Worm (Caenorhabditis elegans): Measurements from ENCODE around the gene cln-3.1.
"Not testable (repeated sequence)": the region's sequence is repeated elsewhere in the genome, so short reads cannot be mapped to it uniquely, and the experiment has no call there.

cln-3.1 gene

DNA sequence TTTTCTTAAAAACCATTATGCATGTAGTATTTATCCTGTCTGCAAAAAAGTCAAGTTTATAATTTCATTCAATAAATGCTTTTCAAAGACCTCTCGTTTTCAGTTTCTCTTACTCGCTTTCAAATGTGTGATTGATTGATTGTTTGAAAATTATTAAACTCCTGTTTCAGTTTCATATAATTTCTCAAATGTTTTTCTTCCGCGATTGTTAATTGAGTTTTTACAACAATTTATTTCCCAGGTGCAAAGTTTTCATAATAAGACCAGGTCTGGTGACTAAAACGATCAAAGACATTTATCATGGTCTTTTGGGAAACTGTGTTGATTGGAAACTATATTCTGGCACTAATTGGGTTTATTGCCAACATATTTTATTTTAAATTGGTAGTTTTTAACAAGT, 28.9 kb upstream of the cln-3.1 start, which contains the start of gene T03F7.6:
TSS of gene T03F7.6 (plus strand) at position 301 of the 400 bp plus-strand sequence.
- TF ChIP-seq lin-32 (GFP tag; optimal IDR thresholded peaks at IDR 0.05): no peak
- TF ChIP-seq nhr-237 (tag; optimal IDR thresholded peaks at IDR 0.05): no peak
- TF ChIP-seq sptf-1 (tag; optimal IDR thresholded peaks at IDR 0.05): no peak
- no peak for TF ChIP-seq cnd-1 (tag; optimal IDR thresholded peaks at IDR 0.05)
- TF ChIP-seq zip-8 (tag; optimal IDR thresholded peaks at IDR 0.05): no peak
- TF ChIP-seq ceh-83 (GFP tag; optimal IDR thresholded peaks at IDR 0.05): no peak
- TF ChIP-seq ces-1 (GFP tag; optimal IDR thresholded peaks at IDR 0.05): no peak
- no peak for TF ChIP-seq nhr-12 (tag; optimal IDR thresholded peaks at IDR 0.05)
- TF ChIP-seq drap-1 (GFP tag; optimal IDR thresholded peaks at IDR 0.05): no peak
- no peak for TF ChIP-seq elt-1 (tag; optimal IDR thresholded peaks at IDR 0.05; ENCODE audit: borderline replicate concordance, insufficient read depth)
- no peak for TF ChIP-seq blmp-1 (tag; optimal IDR thresholded peaks at IDR 0.05)
- no peak for TF ChIP-seq hlh-1 (tag; optimal IDR thresholded peaks at IDR 0.05)
- no peak for TF ChIP-seq ceh-39 (tag; optimal IDR thresholded peaks at IDR 0.05)
- TF ChIP-seq unc-39 (tag; optimal IDR thresholded peaks at IDR 0.05): no peak
- no peak for TF ChIP-seq elt-3 (tag; optimal IDR thresholded peaks at IDR 0.05)
- TF ChIP-seq unc-62 (GFP tag; optimal IDR thresholded peaks at IDR 0.05): no peak
- no peak for TF ChIP-seq pha-4 (tag; optimal IDR thresholded peaks at IDR 0.05)

DNA sequence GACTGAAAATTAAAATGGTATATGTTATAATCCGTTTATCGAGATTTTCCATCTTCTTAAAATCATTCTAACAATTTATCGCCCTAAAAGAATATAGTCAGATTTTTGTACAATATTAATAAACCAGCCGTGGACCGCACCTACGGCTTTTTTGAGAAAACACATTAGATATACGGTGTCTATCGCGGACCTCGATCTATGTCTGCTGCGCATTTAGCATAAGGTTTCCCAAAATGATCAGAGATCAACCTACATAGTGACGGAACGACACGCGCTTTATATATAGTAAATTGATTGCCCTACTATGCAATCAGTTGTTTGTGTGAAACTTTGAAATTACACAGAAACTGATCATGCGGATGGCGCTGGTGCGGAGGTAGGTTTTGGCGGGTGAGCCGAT, 27.2 kb upstream of the cln-3.1 start:
- TF ChIP-seq ces-1 (GFP tag; optimal IDR thresholded peaks at IDR 0.05) (no peak), lin-13 (tag; optimal IDR thresholded peaks at IDR 0.05) (no peak), blmp-1 (tag; optimal IDR thresholded peaks at IDR 0.05) (no peak), cnd-1 (tag; optimal IDR thresholded peaks at IDR 0.05) (no peak), M03D4.4 (tag; optimal IDR thresholded peaks at IDR 0.05) (no peak)

DNA sequence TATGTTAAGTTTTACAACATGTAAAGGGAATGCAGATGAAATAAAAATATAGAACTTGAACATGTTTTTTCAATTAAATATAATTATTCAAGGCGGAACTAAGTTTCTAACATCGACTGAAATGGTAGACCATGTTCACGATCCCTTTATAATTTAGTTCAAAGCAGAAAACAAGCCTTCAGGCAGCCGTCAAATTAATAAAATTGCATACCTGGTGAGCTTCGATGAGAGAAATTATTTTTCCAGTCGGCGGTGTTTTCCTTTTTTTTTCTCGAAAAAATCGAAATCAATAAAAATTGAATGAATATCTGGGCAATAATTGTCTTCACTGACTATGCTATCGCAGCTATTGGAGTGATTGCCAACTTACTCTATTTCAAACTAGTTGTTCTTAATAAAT, 25.4 kb upstream of the cln-3.1 start, which contains the start of gene C03E10.1:
TSS of gene C03E10.1 (plus strand) at position 301 of the 400 bp plus-strand sequence.
- TF ChIP-seq nhr-2 (tag; optimal IDR thresholded peaks at IDR 0.05): no peak
- no peak for TF ChIP-seq drap-1 (GFP tag; optimal IDR thresholded peaks at IDR 0.05)
- TF ChIP-seq mab-5 (tag; optimal IDR thresholded peaks at IDR 0.05): no peak
- no peak for TF ChIP-seq ces-1 (GFP tag; optimal IDR thresholded peaks at IDR 0.05)

DNA sequence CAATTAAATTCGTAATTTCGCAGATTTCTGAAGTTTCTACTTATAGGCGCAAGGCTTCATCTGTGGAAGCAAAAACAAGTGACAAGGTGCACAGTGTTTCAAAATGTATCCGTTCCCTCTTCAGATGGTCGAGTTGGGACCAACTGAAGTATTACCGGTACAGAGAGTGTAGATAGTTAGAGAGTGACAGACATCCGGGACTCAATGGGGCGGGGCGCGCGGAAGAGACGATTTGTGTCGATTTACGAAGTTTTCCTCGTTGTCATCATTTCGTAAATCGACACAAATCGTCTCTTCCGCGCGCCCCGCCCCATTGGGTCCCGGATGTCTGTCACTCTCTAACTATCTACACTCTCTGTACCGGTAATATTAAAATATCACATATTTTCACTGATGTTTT, 20.7 kb upstream of the cln-3.1 start, which contains the start of gene C03E10.3:
TSS of gene C03E10.3 (plus strand) at position 301 of the 400 bp plus-strand sequence.
- not testable (repeated sequence) for TF ChIP-seq drap-1 (GFP tag; optimal IDR thresholded peaks at IDR 0.05); nhr-12 (tag; optimal IDR thresholded peaks at IDR 0.05); lsy-2 (tag; optimal IDR thresholded peaks at IDR 0.05)

DNA sequence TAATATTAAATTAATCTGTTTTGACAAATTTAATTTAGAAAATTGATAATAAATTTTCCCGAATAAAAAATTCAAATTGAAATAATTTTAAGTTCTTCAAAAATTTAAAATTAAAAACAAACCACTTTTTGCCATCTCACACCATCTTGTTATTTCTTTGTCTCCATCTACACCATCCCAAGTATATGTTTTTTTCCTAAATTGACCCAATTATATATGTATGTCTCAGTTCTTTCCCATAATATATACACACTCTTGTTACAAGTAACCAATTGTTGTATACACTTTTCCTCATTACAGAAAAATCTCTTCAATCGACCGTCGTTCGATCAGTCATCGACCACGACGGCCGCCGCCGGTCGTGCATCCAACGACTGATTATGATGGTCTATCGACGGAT, 16.8 kb upstream of the cln-3.1 start, which contains the start of gene gly-20:
TSS of gene gly-20 (plus strand) at position 301 of the 400 bp plus-strand sequence.
- no peak for TF ChIP-seq hlh-1 (tag; optimal IDR thresholded peaks at IDR 0.05)
- TF ChIP-seq sptf-1 (tag; optimal IDR thresholded peaks at IDR 0.05): no peak
- TF ChIP-seq mls-2 (tag; optimal IDR thresholded peaks at IDR 0.05): no peak
- TF ChIP-seq ceh-39 (tag; optimal IDR thresholded peaks at IDR 0.05): no peak
- TF ChIP-seq nhr-76 (tag; optimal IDR thresholded peaks at IDR 0.05): no peak
- TF ChIP-seq ztf-11 (tag; optimal IDR thresholded peaks at IDR 0.05): no peak
- no peak for TF ChIP-seq mab-5 (tag; optimal IDR thresholded peaks at IDR 0.05)
- TF ChIP-seq unc-120 (tag; optimal IDR thresholded peaks at IDR 0.05; ENCODE audit: poor library complexity, severe bottlenecking): no peak
- no peak for TF ChIP-seq cnd-1 (tag; optimal IDR thresholded peaks at IDR 0.05)
- TF ChIP-seq sem-2 (GFP tag; optimal IDR thresholded peaks at IDR 0.05): no peak
- no peak for TF ChIP-seq pha-4 (tag; optimal IDR thresholded peaks at IDR 0.05)

DNA sequence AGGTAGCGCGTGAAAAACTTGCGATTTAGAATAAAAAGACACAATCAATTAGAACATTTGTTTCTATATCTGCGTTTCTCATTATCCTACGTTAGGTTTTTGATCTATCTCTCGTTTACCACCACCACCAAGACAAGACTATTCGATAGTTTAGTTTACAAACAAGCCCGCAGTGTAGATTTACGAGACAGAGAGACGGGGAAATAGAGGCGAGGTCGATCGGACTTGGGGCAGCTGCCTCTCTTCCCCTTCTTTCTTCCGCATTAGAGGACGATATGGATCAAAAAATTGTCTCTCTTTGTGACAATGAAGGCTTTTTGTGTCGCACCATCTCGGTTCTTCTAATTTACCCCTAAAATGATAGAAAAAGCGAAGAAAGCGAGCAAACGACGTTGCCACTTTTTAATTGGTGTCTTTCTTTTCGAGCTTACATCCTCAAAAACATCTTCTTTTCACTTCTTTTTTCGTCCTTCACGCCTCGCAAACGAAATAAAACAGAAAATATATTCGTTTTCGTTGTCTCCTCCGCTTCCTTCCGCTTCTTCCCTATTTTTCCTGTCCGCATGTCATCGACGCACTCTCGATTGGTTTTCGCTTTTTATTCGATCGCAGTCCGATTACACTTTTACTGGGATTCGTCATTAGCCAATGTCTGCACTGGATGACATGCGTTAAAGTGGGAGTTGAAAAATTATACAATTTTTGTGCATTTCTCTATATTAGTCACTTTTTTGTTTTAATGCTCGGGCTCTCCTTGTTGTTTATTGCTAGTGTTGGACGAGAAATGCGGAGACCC, 16.2 kb upstream of the cln-3.1 start:
- TF ChIP-seq flh-1 (GFP tag; optimal IDR thresholded peaks at IDR 0.05) (no peak), blmp-1 (tag; optimal IDR thresholded peaks at IDR 0.05) (peak; percentile 69), hlh-1 (tag; optimal IDR thresholded peaks at IDR 0.05) (peak; percentile 91), ham-2 (GFP tag; optimal IDR thresholded peaks at IDR 0.05) (peak; percentile 65), ceh-39 (tag; optimal IDR thresholded peaks at IDR 0.05) (peak; percentile 39), mep-1 (tag; optimal IDR thresholded peaks at IDR 0.05) (peak; percentile 7), elt-1 (tag; optimal IDR thresholded peaks at IDR 0.05; ENCODE audit: borderline replicate concordance, insufficient read depth) (peak; percentile 41), nhr-76 (tag; optimal IDR thresholded peaks at IDR 0.05) (no peak), ceh-83 (GFP tag; optimal IDR thresholded peaks at IDR 0.05) (no peak), ces-1 (GFP tag; optimal IDR thresholded peaks at IDR 0.05) (peak; percentile 3), unc-39 (tag; optimal IDR thresholded peaks at IDR 0.05) (no peak), lin-32 (GFP tag; optimal IDR thresholded peaks at IDR 0.05) (no peak), unc-120 (tag; optimal IDR thresholded peaks at IDR 0.05; ENCODE audit: poor library complexity, severe bottlenecking) (peak; percentile 38), unc-62 (GFP tag; optimal IDR thresholded peaks at IDR 0.05) (peak; percentile 39)
